Worm (Caenorhabditis elegans): ENCODE data around the gene T05A7.3.

ce11 chrII:4684852-4685251 is 9.3 kb downstream of the T05A7.3 start:
- TF ChIP-seq med-1 (GFP tag; optimal IDR thresholded peaks at IDR 0.05; ENCODE audit: insufficient read depth): no peak
- no peak for TF ChIP-seq flt-1 (GFP tag; IDR thresholded peaks at IDR 0.05)
- TF ChIP-seq T22C8.4 (GFP tag; IDR thresholded peaks at IDR 0.05): no peak
- no peak for TF ChIP-seq ztf-29 (GFP tag; IDR thresholded peaks at IDR 0.05)
- no peak for TF ChIP-seq ref-1 (GFP tag; conservative IDR thresholded peaks at IDR 0.05)

All from whole organism, midembryonic.